Worm (Caenorhabditis elegans) whole organism, young adult: ENCODE data around the gene ZK1067.3.

Source experiments
- B0261.1 ChIP-seq: sonication (generic microtip); optimal IDR thresholded peaks from 2 replicates; lab custom pipeline; 2016; ENCODE audit warnings: mild to moderate bottlenecking, missing genetic modification characterization, moderate library complexity, missing compliant biosample characterization
- F10E7.11 ChIP-seq: sonication (generic microtip); optimal IDR thresholded peaks from 2 replicates; lab custom pipeline; 2017; ENCODE audit warnings: mild to moderate bottlenecking, missing genetic modification characterization, moderate library complexity, missing compliant biosample characterization
- F22D6.2 ChIP-seq: sonication (generic microtip); optimal IDR thresholded peaks from 2 replicates; lab custom pipeline; 2016; ENCODE audit warnings: mild to moderate bottlenecking, missing genetic modification characterization, missing compliant biosample characterization
- F49E8.2 ChIP-seq: sonication (generic microtip); optimal IDR thresholded peaks from 3 replicates; lab custom pipeline; 2017; ENCODE audit warnings: missing genetic modification characterization, mild to moderate bottlenecking, missing compliant biosample characterization, antibody characterized with exemption, moderate library complexity; ENCODE audit not compliant: insufficient read depth
- F52B5.7 ChIP-seq: sonication (generic microtip); optimal IDR thresholded peaks from 2 replicates; lab custom pipeline; 2016; ENCODE audit warnings: mild to moderate bottlenecking, missing genetic modification characterization, missing compliant biosample characterization
- F55B11.4 ChIP-seq: sonication (generic microtip); optimal IDR thresholded peaks from 2 replicates; lab custom pipeline; 2016; ENCODE audit warnings: missing compliant biosample characterization, missing genetic modification characterization, borderline replicate concordance; ENCODE audit not compliant: insufficient read depth
- F57A8.1 ChIP-seq: fragments of 200-800 bp; sonication (Bioruptor generic); optimal IDR thresholded peaks from 2 replicates; lab custom pipeline; 2018; ENCODE audit warnings: mild to moderate bottlenecking, missing genetic modification characterization, moderate library complexity, missing compliant biosample characterization
- F57C9.4 ChIP-seq: sonication (generic microtip); optimal IDR thresholded peaks from 2 replicates; lab custom pipeline; 2017; ENCODE audit warnings: mild to moderate bottlenecking, missing genetic modification characterization, missing compliant biosample characterization
- T07F8.4 ChIP-seq: sonication (generic microtip); optimal IDR thresholded peaks from 2 replicates; lab custom pipeline; 2016; ENCODE audit warnings: mild to moderate bottlenecking, missing genetic modification characterization, moderate library complexity, missing compliant biosample characterization
- Y53G8AR.9 ChIP-seq: fragments of 200-800 bp; sonication (Bioruptor generic); conservative IDR thresholded peaks from 2 replicates; pipeline ENCODE4 v1.3.6; 2022; ENCODE audit warnings: missing genetic modification reagents, missing genetic modification characterization, missing compliant biosample characterization
- Y79H2A.3 ChIP-seq: fragments of 200-800 bp; sonication (Bioruptor generic); conservative IDR thresholded peaks from 2 replicates; pipeline ENCODE4 v1.3.6; 2022; ENCODE audit warnings: missing genetic modification reagents, missing genetic modification characterization, missing compliant biosample characterization
- ama-1 ChIP-seq, 3 experiments: fragments of 150-350 bp in 1 of 3; sonication (generic microtip) in 2 of 3; optimal IDR thresholded peaks; 2 replicates each; lab custom pipeline; 2014 to 2018; ENCODE audit warnings: missing biosample characterization in 2 of 3, missing genetic modification characterization in 2 of 3, missing genetic modification reagents in 2 of 3
- aptf-2 ChIP-seq: fragments of 200-800 bp; sonication (Bioruptor generic); conservative IDR thresholded peaks from 2 replicates; pipeline ENCODE4 v1.3.6; 2022; ENCODE audit warnings: missing genetic modification reagents, missing genetic modification characterization, missing compliant biosample characterization
- aptf-3 ChIP-seq: fragments of 200-800 bp; sonication (Bioruptor generic); IDR thresholded peaks from 2 replicates; pipeline ENCODE4 v1.3.6; 2022; ENCODE audit warnings: missing genetic modification characterization, missing compliant biosample characterization
- ccch-3 ChIP-seq: fragments of 200-800 bp; sonication (Bioruptor generic); optimal IDR thresholded peaks from 2 replicates; lab custom pipeline; 2018; ENCODE audit warnings: mild to moderate bottlenecking, missing genetic modification characterization, missing compliant biosample characterization
- cebp-1 ChIP-seq, 2 experiments: fragments of 200-800 bp in 1 of 2; sonication (Bioruptor generic) in 1 of 2; sonication (generic microtip) in 1 of 2; IDR thresholded peaks in 1 of 2; optimal IDR thresholded peaks in 1 of 2; 2 replicates each; pipeline versions ENCODE4 v1.3.6 to Lab custom; 2017 to 2022; ENCODE audit warnings: missing compliant biosample characterization in 2 of 2, missing genetic modification characterization in 2 of 2, mild to moderate bottlenecking in 1 of 2, missing genetic modification reagents in 1 of 2, moderate library complexity in 1 of 2
- die-1 ChIP-seq: sonication (generic microtip); optimal IDR thresholded peaks from 2 replicates; lab custom pipeline; 2016; ENCODE audit warnings: missing genotype, mild to moderate bottlenecking, missing genetic modification characterization, missing compliant biosample characterization
- dpff-1 ChIP-seq: sonication (generic microtip); optimal IDR thresholded peaks from 2 replicates; lab custom pipeline; 2017; ENCODE audit warnings: mild to moderate bottlenecking, missing genetic modification characterization, missing compliant biosample characterization
- ekl-4 ChIP-seq: fragments of 200-800 bp; sonication (Bioruptor generic); IDR thresholded peaks from 2 replicates; pipeline ENCODE4 v1.3.6; 2022; ENCODE audit warnings: missing genetic modification reagents, missing genetic modification characterization, missing compliant biosample characterization
- hmg-20 ChIP-seq: fragments of 200-800 bp; sonication (Bioruptor generic); IDR thresholded peaks from 2 replicates; pipeline ENCODE4 v1.3.6; 2022; ENCODE audit warnings: missing genetic modification reagents, missing genetic modification characterization, missing compliant biosample characterization
- hsf-1 ChIP-seq: fragments of 200-800 bp; sonication (Bioruptor generic); IDR thresholded peaks from 2 replicates; pipeline ENCODE4 v1.3.6; 2022; ENCODE audit warnings: missing genetic modification reagents, missing genetic modification characterization, missing compliant biosample characterization
- lag-1 ChIP-seq: fragments of 200-800 bp; sonication (Bioruptor generic); IDR thresholded peaks from 2 replicates; pipeline ENCODE4 v1.3.6; 2022; ENCODE audit warnings: missing genetic modification reagents, missing genetic modification characterization, missing compliant biosample characterization
- let-526 ChIP-seq: fragments of 200-800 bp; sonication (Bioruptor generic); IDR thresholded peaks from 2 replicates; pipeline ENCODE4 v1.3.6; 2022; ENCODE audit warnings: missing genetic modification reagents, missing genetic modification characterization, missing compliant biosample characterization
- lin-40 ChIP-seq: sonication (generic microtip); optimal IDR thresholded peaks from 2 replicates; lab custom pipeline; 2016; ENCODE audit warnings: missing genetic modification characterization, mild to moderate bottlenecking, missing compliant biosample characterization, missing genotype, missing genetic modification reagents
- lir-1 ChIP-seq: fragments of 200-800 bp; sonication (Bioruptor generic); conservative IDR thresholded peaks from 2 replicates; pipeline ENCODE4 v1.3.6; 2022; ENCODE audit warnings: missing genetic modification reagents, missing genetic modification characterization, missing compliant biosample characterization
- lsl-1 ChIP-seq: fragments of 200-800 bp; sonication (Bioruptor generic); optimal IDR thresholded peaks from 2 replicates; lab custom pipeline; 2018; ENCODE audit warnings: mild to moderate bottlenecking, missing genetic modification characterization, moderate library complexity, missing compliant biosample characterization
- madf-6 ChIP-seq: fragments of 200-800 bp; sonication (Bioruptor generic); IDR thresholded peaks from 2 replicates; pipeline ENCODE4 v1.3.6; 2022; ENCODE audit warnings: missing genetic modification reagents, missing genetic modification characterization, missing compliant biosample characterization
- mel-28 ChIP-seq: sonication (generic microtip); optimal IDR thresholded peaks from 2 replicates; lab custom pipeline; 2016; ENCODE audit warnings: borderline replicate concordance, mild to moderate bottlenecking, missing genetic modification characterization, missing compliant biosample characterization
- mxl-1 ChIP-seq: sonication (generic microtip); optimal IDR thresholded peaks from 2 replicates; lab custom pipeline; 2016; ENCODE audit warnings: missing genetic modification characterization, missing compliant biosample characterization
- nfya-2 ChIP-seq: fragments of 200-800 bp; sonication (Bioruptor generic); IDR thresholded peaks from 2 replicates; pipeline ENCODE4 v1.3.6; 2022; ENCODE audit warnings: missing genetic modification reagents, missing genetic modification characterization, missing compliant biosample characterization
- nhr-80 ChIP-seq: sonication (generic microtip); optimal IDR thresholded peaks from 2 replicates; lab custom pipeline; 2016; ENCODE audit warnings: missing genetic modification characterization, missing compliant biosample characterization
- nhr-90 ChIP-seq: sonication (generic microtip); optimal IDR thresholded peaks from 2 replicates; lab custom pipeline; 2016; ENCODE audit warnings: missing genotype, mild to moderate bottlenecking, missing genetic modification characterization, missing compliant biosample characterization
- pha-4 ChIP-seq: fragments of 150-350 bp; sonication (generic microtip); optimal IDR thresholded peaks from 2 replicates; lab custom pipeline; 2014; ENCODE audit warnings: missing biosample characterization, missing genetic modification reagents, missing genetic modification characterization
- rec-8 ChIP-seq, 2 experiments: sonication (generic microtip); optimal IDR thresholded peaks; 2 replicates each; lab custom pipeline; 2016; ENCODE audit warnings: mild to moderate bottlenecking in 2 of 2, missing genetic modification characterization in 2 of 2, missing genetic modification reagents in 2 of 2, missing genotype in 2 of 2, missing biosample characterization in 1 of 2, missing compliant biosample characterization in 1 of 2, moderate library complexity in 1 of 2
- sea-2 ChIP-seq: fragments of 200-800 bp; sonication (Bioruptor generic); IDR thresholded peaks from 2 replicates; pipeline ENCODE4 v1.3.6; 2022; ENCODE audit warnings: missing genetic modification characterization, missing compliant biosample characterization
- snpc-1.1 ChIP-seq: sonication (generic microtip); optimal IDR thresholded peaks from 2 replicates; lab custom pipeline; 2017; ENCODE audit warnings: missing genetic modification characterization, mild to moderate bottlenecking, missing compliant biosample characterization, antibody characterized with exemption, moderate library complexity, missing genotype, missing genetic modification reagents; ENCODE audit not compliant: insufficient read depth
- snpc-1.3 ChIP-seq: sonication (generic microtip); optimal IDR thresholded peaks from 2 replicates; lab custom pipeline; 2017; ENCODE audit warnings: missing genetic modification characterization, mild to moderate bottlenecking, missing compliant biosample characterization, antibody characterized with exemption, moderate library complexity, missing genotype, missing genetic modification reagents; ENCODE audit not compliant: insufficient read depth
- snpc-3.4 ChIP-seq: sonication (generic microtip); optimal IDR thresholded peaks from 2 replicates; lab custom pipeline; 2017; ENCODE audit warnings: missing genetic modification characterization, mild to moderate bottlenecking, missing compliant biosample characterization, antibody characterized with exemption, moderate library complexity, missing genotype, missing genetic modification reagents
- snpc-4 ChIP-seq, 5 experiments: fragments of 150-350 bp in 1 of 5; sonication (generic microtip) in 4 of 5; optimal IDR thresholded peaks; 2 replicates each; lab custom pipeline; 2014 to 2018; ENCODE audit warnings: missing genetic modification characterization in 5 of 5, missing biosample characterization in 3 of 5, antibody characterized with exemption in 2 of 5, mild to moderate bottlenecking in 2 of 5, missing compliant biosample characterization in 2 of 5, missing genotype in 2 of 5, moderate library complexity in 2 of 5, missing genetic modification reagents in 1 of 5
- sptf-2 ChIP-seq: fragments of 200-800 bp; sonication (Bioruptor generic); optimal IDR thresholded peaks from 2 replicates; lab custom pipeline; 2018; ENCODE audit warnings: mild to moderate bottlenecking, missing genetic modification characterization, missing compliant biosample characterization
- tlf-1 ChIP-seq: fragments of 200-800 bp; sonication (Bioruptor generic); optimal IDR thresholded peaks from 2 replicates; lab custom pipeline; 2018; ENCODE audit warnings: mild to moderate bottlenecking, missing genetic modification characterization, missing compliant biosample characterization
- unc-62 ChIP-seq: fragments of 150-350 bp; optimal IDR thresholded peaks from 2 replicates; lab custom pipeline; 2014; ENCODE audit warnings: missing biosample characterization, missing genetic modification reagents, missing genetic modification characterization
- xnd-1 ChIP-seq: sonication (generic microtip); optimal IDR thresholded peaks from 2 replicates; lab custom pipeline; 2016; ENCODE audit warnings: missing genotype, missing genetic modification reagents, missing genetic modification characterization, missing compliant biosample characterization
- ztf-22 ChIP-seq: fragments of 200-800 bp; sonication (Bioruptor generic); optimal IDR thresholded peaks from 2 replicates; lab custom pipeline; 2018; ENCODE audit warnings: mild to moderate bottlenecking, missing genetic modification characterization, moderate library complexity, missing compliant biosample characterization
- ztf-26 ChIP-seq: sonication (generic microtip); optimal IDR thresholded peaks from 2 replicates; lab custom pipeline; 2017; ENCODE audit warnings: missing genetic modification characterization, missing compliant biosample characterization
- ztf-28 ChIP-seq: fragments of 200-800 bp; sonication (Bioruptor generic); IDR thresholded peaks from 2 replicates; pipeline ENCODE4 v1.3.6; 2022; ENCODE audit warnings: missing genetic modification reagents, missing genetic modification characterization, missing compliant biosample characterization
- ztf-3 ChIP-seq: fragments of 200-800 bp; sonication (Bioruptor generic); optimal IDR thresholded peaks from 2 replicates; lab custom pipeline; 2018; ENCODE audit warnings: mild to moderate bottlenecking, missing genetic modification characterization, missing compliant biosample characterization

The ZK1067.3 gene

DNA sequence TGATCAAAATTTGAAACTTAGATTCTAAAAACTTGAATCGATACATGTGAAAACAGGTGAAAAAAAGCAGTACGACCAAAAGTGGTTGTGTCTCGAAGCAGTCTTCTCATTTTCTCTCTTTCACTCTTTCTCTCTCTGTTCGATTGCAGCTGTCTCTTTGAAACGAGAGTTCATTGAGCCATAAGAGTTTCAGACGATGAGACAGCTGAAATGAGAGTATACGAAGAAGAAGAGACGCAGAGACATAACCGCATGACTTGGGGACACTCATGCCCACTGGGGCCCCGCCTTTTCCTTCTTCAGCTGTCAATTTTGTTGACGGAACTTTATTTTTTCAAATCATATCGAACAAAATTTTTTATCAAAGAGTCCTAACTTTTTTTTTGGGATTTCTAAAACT lies 50.9 kb downstream of the ZK1067.3 start (continued):
- TF ChIP-seq F22D6.2 (tag; lab: Kevin White, UChicago): peak; percentile 44
- TF ChIP-seq F57A8.1: no peak
- TF ChIP-seq Y79H2A.3: no peak
- TF ChIP-seq sptf-2 (GFP tag; lab: Kevin White, UChicago): no peak
- TF ChIP-seq rec-8 (tag; optimal IDR thresholded peaks at IDR 0.05; lab: Kevin White, UChicago): no peak
- TF ChIP-seq lir-1: peak; percentile 51; the same call in 1 of the 2 replicates
- TF ChIP-seq mxl-1: no peak
- peak; percentile 40 for TF ChIP-seq tlf-1 (GFP tag; lab: Kevin White, UChicago)
- no peak for TF ChIP-seq snpc-3.4 (tag; lab: Kevin White, UChicago)
- TF ChIP-seq ccch-3: no peak
- TF ChIP-seq lag-1: no peak
- TF ChIP-seq nhr-80: peak; percentile 81
- TF ChIP-seq ekl-4: peak; percentile 72
- TF ChIP-seq B0261.1 (tag; lab: Kevin White, UChicago): no peak
- TF ChIP-seq F57C9.4 (tag; lab: Kevin White, UChicago): no peak
- TF ChIP-seq F49E8.2 (tag; lab: Kevin White, UChicago): no peak
- no peak for TF ChIP-seq sea-2
- no peak for TF ChIP-seq lsl-1 (GFP tag; lab: Kevin White, UChicago)
- peak; percentile 62; the same call in 1 of the 2 replicates for TF ChIP-seq let-526
- TF ChIP-seq T07F8.4: no peak
- no peak for TF ChIP-seq F55B11.4
- TF ChIP-seq aptf-2: no peak
- TF ChIP-seq nhr-90 (tag; lab: Kevin White, UChicago): peak; percentile 1
- no peak for TF ChIP-seq ama-1 (optimal IDR thresholded peaks at IDR 0.05; lab: Kevin White, UChicago)
- no peak for TF ChIP-seq ama-1 (GFP tag; optimal IDR thresholded peaks at IDR 0.05; lab: Kevin White, UChicago)
- no peak for TF ChIP-seq madf-6
- no peak for TF ChIP-seq snpc-1.3 (tag; lab: Kevin White, UChicago)
- peak; percentile 86 for TF ChIP-seq unc-62
- TF ChIP-seq snpc-1.1 (tag; lab: Kevin White, UChicago): no peak
- TF ChIP-seq nfya-2 (GFP tag; lab: Robert Waterston, UW): no peak
- TF ChIP-seq pha-4 (tag; lab: Kevin White, UChicago): peak; percentile 37
- no peak for TF ChIP-seq F10E7.11
- TF ChIP-seq lin-40 (tag; lab: Kevin White, UChicago): peak; percentile 88
- no peak for TF ChIP-seq die-1 (tag; lab: Kevin White, UChicago)
- no peak for TF ChIP-seq mel-28 (tag; lab: Kevin White, UChicago)
- TF ChIP-seq ztf-26 (tag; lab: Kevin White, UChicago): peak; percentile 79
- TF ChIP-seq hmg-20 (GFP tag; lab: Robert Waterston, UW): no peak
- TF ChIP-seq ztf-3 (GFP tag; lab: Kevin White, UChicago): no peak
- TF ChIP-seq cebp-1 (GFP tag; IDR thresholded peaks at IDR 0.05; lab: Robert Waterston, UW): no peak
- peak; percentile 78 for TF ChIP-seq cebp-1 (tag; optimal IDR thresholded peaks at IDR 0.05; lab: Kevin White, UChicago)

- TF ChIP-seq aptf-3 (no peak), F52B5.7 (no peak), ztf-28 (GFP tag; lab: Robert Waterston, UW) (no peak), xnd-1 (tag; lab: Kevin White, UChicago) (peak; percentile 22), T07F8.4 (no peak), Y53G8AR.9 (GFP tag; lab: Robert Waterston, UW) (0 out of 2 replicates have a peak, but pooled peaks have one; percentile 48), mxl-1 (no peak), snpc-4 (GFP tag; optimal IDR thresholded peaks at IDR 0.05; lab: Kevin White, UChicago) (no peak), snpc-4 (tag; optimal IDR thresholded peaks at IDR 0.05; lab: Kevin White, UChicago) (peak in 1 of 4 experiments; percentile 26), lag-1 (no peak), sea-2 (no peak), ztf-22 (GFP tag; lab: Kevin White, UChicago) (no peak), dpff-1 (tag; lab: Kevin White, UChicago) (no peak), hsf-1 (GFP tag; lab: Robert Waterston, UW) (no peak)
Measured at ce11 chrII:9274734-9275133, 51.7 kb downstream of the ZK1067.3 start.
